Worm (Caenorhabditis elegans) whole organism, L4 larva: Measurements from ENCODE around the gene F54F7.3.

Experiments
- D1046.2 ChIP-seq: fragments of 200-800 bp; sonication (Bioruptor generic); IDR thresholded peaks from 2 replicates; pipeline ENCODE4 v1.3.6; 2022; ENCODE audit warnings: missing genetic modification characterization, missing compliant biosample characterization
- ZK546.5 ChIP-seq, 2 experiments: sonication (generic microtip); optimal IDR thresholded peaks; 2 replicates each; lab custom pipeline; 2017; ENCODE audit warnings: missing biosample characterization in 2 of 2, missing genetic modification characterization in 2 of 2
- ceh-82 ChIP-seq: sonication (generic microtip); optimal IDR thresholded peaks from 2 replicates; lab custom pipeline; 2017; ENCODE audit warnings: missing biosample characterization, missing genetic modification characterization
- fkh-10 ChIP-seq: fragments of 150-350 bp; optimal IDR thresholded peaks from 2 replicates; lab custom pipeline; 2014; ENCODE audit warnings: missing biosample characterization, missing genetic modification reagents, missing genetic modification characterization
- nhr-48 ChIP-seq: sonication (generic microtip); optimal IDR thresholded peaks from 2 replicates; lab custom pipeline; 2016; ENCODE audit warnings: mild to moderate bottlenecking, missing genetic modification characterization, missing compliant biosample characterization
- nhr-6 ChIP-seq: fragments of 150-350 bp; optimal IDR thresholded peaks from 2 replicates; lab custom pipeline; 2014; ENCODE audit warnings: missing biosample characterization, missing genetic modification characterization
- php-3 ChIP-seq: fragments of 200-800 bp; sonication (Bioruptor generic); IDR thresholded peaks from 2 replicates; pipeline ENCODE4 v1.3.6; 2022; ENCODE audit warnings: missing genetic modification reagents, missing genetic modification characterization, missing compliant biosample characterization

DNA sequence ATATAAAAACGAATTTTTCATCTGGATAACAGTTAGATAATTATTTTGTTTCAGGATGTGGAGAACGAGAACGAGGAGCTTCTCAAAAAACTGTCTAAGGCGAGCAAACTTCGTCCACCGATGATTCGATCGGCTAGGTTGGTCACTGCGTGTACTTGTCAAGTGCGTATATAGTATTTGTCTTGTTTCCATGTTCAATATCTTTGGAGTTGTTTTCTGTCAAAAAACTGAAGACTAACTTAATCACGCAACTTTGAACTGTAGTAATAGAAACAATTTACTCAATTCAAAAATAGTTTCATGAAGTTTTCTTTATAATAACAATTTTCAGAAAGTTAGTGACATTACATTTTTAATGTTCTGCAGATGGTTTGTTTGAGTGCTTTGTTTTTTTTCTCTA, 21.3 kb downstream of the F54F7.3 start:
- TF ChIP-seq php-3 (GFP tag; lab: Robert Waterston, UW) (no peak), nhr-6 (no peak), D1046.2 (GFP tag; lab: Robert Waterston, UW) (no peak), ZK546.5 (tag; optimal IDR thresholded peaks at IDR 0.05; lab: Kevin White, UChicago) (no peak), fkh-10 (GFP tag; lab: Kevin White, UChicago) (no peak), ceh-82 (no peak), nhr-48 (tag; lab: Kevin White, UChicago) (no peak)
